Worm (Caenorhabditis elegans) whole organism, late embryonic: ENCODE results near the gene pals-27.

Experiments
- ama-1 ChIP-seq: fragments of 150-350 bp; optimal IDR thresholded peaks from 2 replicates; lab custom pipeline; 2014
- dmd-4 ChIP-seq: sonication (generic microtip); optimal IDR thresholded peaks from 2 replicates; lab custom pipeline; 2016; ENCODE audit warnings: borderline replicate concordance, missing genetic modification characterization, missing compliant biosample characterization
- elt-2 ChIP-seq: sonication (generic microtip); optimal IDR thresholded peaks from 2 replicates; lab custom pipeline; 2016; ENCODE audit warnings: missing genetic modification reagents, missing genetic modification characterization, missing compliant biosample characterization
- hlh-30 ChIP-seq: sonication (generic microtip); optimal IDR thresholded peaks from 2 replicates; lab custom pipeline; 2017; ENCODE audit warnings: antibody characterized with exemption, missing genetic modification characterization, missing compliant biosample characterization; ENCODE audit not compliant: insufficient read depth
- hlh-6 ChIP-seq: sonication (generic microtip); optimal IDR thresholded peaks from 2 replicates; lab custom pipeline; 2016; ENCODE audit warnings: missing genotype, missing genetic modification characterization, missing compliant biosample characterization
- lim-6 ChIP-seq: sonication (generic microtip); optimal IDR thresholded peaks from 2 replicates; lab custom pipeline; 2016; ENCODE audit warnings: missing genetic modification characterization, missing compliant biosample characterization
- nfya-1 ChIP-seq: sonication (generic microtip); optimal IDR thresholded peaks from 2 replicates; lab custom pipeline; 2017; ENCODE audit warnings: missing genetic modification characterization, mild to moderate bottlenecking, missing compliant biosample characterization, antibody characterized with exemption, moderate library complexity
- nhr-11 ChIP-seq: fragments of 150-350 bp; optimal IDR thresholded peaks from 2 replicates; lab custom pipeline; 2014; ENCODE audit warnings: missing biosample characterization, missing genetic modification characterization
- odd-2 ChIP-seq: sonication (generic microtip); optimal IDR thresholded peaks from 2 replicates; lab custom pipeline; 2017; ENCODE audit warnings: antibody characterized with exemption, mild to moderate bottlenecking, missing genetic modification characterization, missing compliant biosample characterization
- pax-1 ChIP-seq: fragments of 150-350 bp; optimal IDR thresholded peaks from 2 replicates; lab custom pipeline; 2014; ENCODE audit warnings: missing biosample characterization, missing genetic modification characterization
- unc-86 ChIP-seq: sonication (generic microtip); optimal IDR thresholded peaks from 2 replicates; lab custom pipeline; 2016; ENCODE audit warnings: missing genetic modification characterization, missing compliant biosample characterization

DNA sequence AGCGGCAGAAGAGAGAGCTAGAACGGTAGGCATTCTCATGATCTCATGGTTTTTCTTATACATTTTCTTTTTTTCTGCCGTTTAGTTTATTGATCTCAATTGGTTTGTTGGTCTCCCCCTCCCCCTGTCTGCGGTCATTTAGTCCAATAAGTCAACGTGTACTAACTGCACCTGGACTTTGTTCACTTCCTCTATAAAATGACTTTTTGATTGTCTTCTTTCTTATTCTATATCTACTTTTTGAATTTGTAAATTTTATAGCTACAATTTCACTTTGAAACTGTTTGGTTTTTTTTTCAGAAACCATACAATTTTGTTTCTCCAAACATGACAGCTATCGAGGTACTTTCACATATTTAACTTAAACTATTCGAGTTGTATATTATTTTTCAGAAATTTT lies 13.8 kb upstream of the pals-27 start, which contains the start of gene ckb-2:
- TF ChIP-seq nfya-1 (no peak), ama-1 (lab: Kevin White, UChicago) (no peak), nhr-11 (tag; lab: Kevin White, UChicago) (no peak), pax-1 (no peak), unc-86 (tag; lab: Kevin White, UChicago) (no peak), hlh-6 (tag; lab: Kevin White, UChicago) (no peak), elt-2 (no peak), lim-6 (tag; lab: Kevin White, UChicago) (no peak), odd-2 (no peak), hlh-30 (tag; lab: Kevin White, UChicago) (no peak), dmd-4 (tag; lab: Kevin White, UChicago) (no peak)
